Fruit fly (Drosophila melanogaster) whole organism, embryonic: ENCODE measurements around the gene CG10862.

Source experiments
- Ada2b ChIP-seq: fragments of 200-800 bp; sonication (Bioruptor generic); IDR thresholded peaks from 2 replicates; pipeline ENCODE4 v1.3.6; 2022; ENCODE audit warnings: missing biosample characterization, missing genetic modification characterization
- Atf3 ChIP-seq: fragments of 200-800 bp; sonication (Bioruptor generic); optimal IDR thresholded peaks from 3 replicates; lab custom pipeline; 2016; ENCODE audit warnings: missing biosample characterization, missing genetic modification characterization
- CG10147 ChIP-seq: fragments of 200-800 bp; sonication (Bioruptor generic); optimal IDR thresholded peaks from 2 replicates; lab custom pipeline; 2019; ENCODE audit warnings: missing biosample characterization, mild to moderate bottlenecking, missing genetic modification characterization, moderate library complexity
- CG10431 ChIP-seq: fragments of 200-800 bp; sonication (Bioruptor generic); optimal IDR thresholded peaks from 3 replicates; lab custom pipeline; 2018; ENCODE audit warnings: missing biosample characterization, mild to moderate bottlenecking, missing genetic modification characterization
- CG11504 ChIP-seq: fragments of 200-800 bp; sonication (Bioruptor generic); optimal IDR thresholded peaks from 3 replicates; lab custom pipeline; 2019; ENCODE audit warnings: missing biosample characterization, mild to moderate bottlenecking, missing genetic modification characterization, moderate library complexity
- CG11696 ChIP-seq: fragments of 200-800 bp; sonication (Bioruptor generic); IDR thresholded peaks from 2 replicates; pipeline ENCODE4 v1.3.6; 2022; ENCODE audit warnings: missing biosample characterization, missing genetic modification characterization
- CG12071 ChIP-seq: fragments of 200-800 bp; sonication (Bioruptor generic); optimal IDR thresholded peaks from 3 replicates; lab custom pipeline; 2018; ENCODE audit warnings: missing biosample characterization, mild to moderate bottlenecking, missing genetic modification characterization
- CG12219 ChIP-seq: fragments of 200-800 bp; sonication (Bioruptor generic); optimal IDR thresholded peaks from 3 replicates; lab custom pipeline; 2018; ENCODE audit warnings: missing biosample characterization, mild to moderate bottlenecking, missing genetic modification characterization
- CG12769 ChIP-seq: fragments of 200-800 bp; sonication (Bioruptor generic); optimal IDR thresholded peaks from 2 replicates; lab custom pipeline; 2019; ENCODE audit warnings: missing biosample characterization, mild to moderate bottlenecking, missing genetic modification characterization, moderate library complexity
- CG13287 ChIP-seq: fragments of 200-800 bp; sonication (Bioruptor generic); IDR thresholded peaks from 2 replicates; pipeline ENCODE4 v1.3.6; 2022; ENCODE audit warnings: missing biosample characterization, missing genetic modification characterization; ENCODE audit not compliant: partially characterized antibody
- CG13624 ChIP-seq: fragments of 200-800 bp; sonication (Bioruptor generic); optimal IDR thresholded peaks from 2 replicates; lab custom pipeline; 2016; ENCODE audit warnings: missing biosample characterization, missing genetic modification characterization
- CG15073 ChIP-seq: fragments of 200-800 bp; sonication (Bioruptor generic); optimal IDR thresholded peaks from 2 replicates; lab custom pipeline; 2016; ENCODE audit warnings: missing biosample characterization, missing genetic modification characterization
- CG17612 ChIP-seq: fragments of 200-800 bp; sonication (Bioruptor generic); IDR thresholded peaks from 2 replicates; pipeline ENCODE4 v1.3.6; 2022; ENCODE audit warnings: missing biosample characterization, missing genetic modification characterization
- CG2202 ChIP-seq: fragments of 200-800 bp; sonication (Bioruptor generic); optimal IDR thresholded peaks from 2 replicates; lab custom pipeline; 2018; ENCODE audit warnings: missing biosample characterization, mild to moderate bottlenecking, missing genetic modification characterization
- CG3163 ChIP-seq: fragments of 200-800 bp; sonication (Bioruptor generic); optimal IDR thresholded peaks from 3 replicates; lab custom pipeline; 2016; ENCODE audit warnings: missing biosample characterization, missing genetic modification characterization
- CG3838 ChIP-seq: fragments of 200-800 bp; sonication (Bioruptor generic); optimal IDR thresholded peaks from 3 replicates; lab custom pipeline; 2016; ENCODE audit warnings: missing biosample characterization, missing genetic modification characterization
- CG4404 ChIP-seq: fragments of 200-800 bp; sonication (Bioruptor generic); IDR thresholded peaks from 2 replicates; pipeline ENCODE4 v1.3.6; 2022; ENCODE audit warnings: missing biosample characterization, missing genetic modification characterization
- CG4424 ChIP-seq: fragments of 200-800 bp; sonication (Bioruptor generic); optimal IDR thresholded peaks from 3 replicates; lab custom pipeline; 2016; ENCODE audit warnings: missing biosample characterization, missing genetic modification characterization
- CG4617 ChIP-seq: fragments of 200-800 bp; sonication (Bioruptor generic); optimal IDR thresholded peaks from 3 replicates; lab custom pipeline; 2016; ENCODE audit warnings: missing biosample characterization, missing genetic modification characterization, borderline replicate concordance
- CG7357 ChIP-seq: fragments of 200-800 bp; sonication (Bioruptor generic); IDR thresholded peaks from 3 replicates; pipeline ENCODE4 v1.3.6; 2022; ENCODE audit warnings: missing biosample characterization, missing genetic modification characterization
- CG7556 ChIP-seq: fragments of 200-800 bp; sonication (Bioruptor generic); optimal IDR thresholded peaks from 2 replicates; lab custom pipeline; 2017; ENCODE audit warnings: missing biosample characterization, mild to moderate bottlenecking, missing genetic modification characterization
- CG7839 ChIP-seq: fragments of 200-800 bp; sonication (Bioruptor generic); optimal IDR thresholded peaks from 3 replicates; lab custom pipeline; 2018; ENCODE audit warnings: missing biosample characterization, mild to moderate bottlenecking, missing genetic modification characterization, moderate library complexity
- CG7963 ChIP-seq: fragments of 200-800 bp; sonication (Bioruptor generic); IDR thresholded peaks from 3 replicates; pipeline ENCODE4 v1.3.6; 2022; ENCODE audit warnings: missing biosample characterization, missing genetic modification characterization; ENCODE audit not compliant: partially characterized antibody
- CG8765 ChIP-seq: fragments of 200-800 bp; sonication (Bioruptor generic); IDR thresholded peaks from 2 replicates; pipeline ENCODE4 v1.3.6; 2022; ENCODE audit warnings: missing biosample characterization, missing genetic modification characterization
- CG9727 ChIP-seq: fragments of 200-800 bp; sonication (Bioruptor generic); optimal IDR thresholded peaks from 3 replicates; lab custom pipeline; 2017; ENCODE audit warnings: missing biosample characterization, mild to moderate bottlenecking, missing genetic modification characterization
- CG9876 ChIP-seq: fragments of 200-800 bp; sonication (Bioruptor generic); optimal IDR thresholded peaks from 2 replicates; lab custom pipeline; 2016; ENCODE audit warnings: missing biosample characterization, missing genetic modification characterization
- CTCF ChIP-seq: fragments of 200-800 bp; sonication (Bioruptor generic); optimal IDR thresholded peaks from 2 replicates; lab custom pipeline; 2017; ENCODE audit warnings: missing biosample characterization, mild to moderate bottlenecking, missing genetic modification characterization, moderate library complexity
- CkIIα-i1 ChIP-seq: fragments of 200-800 bp; sonication (Bioruptor generic); IDR thresholded peaks from 2 replicates; pipeline ENCODE4 v1.3.6; 2022; ENCODE audit warnings: missing biosample characterization, missing genetic modification characterization
- Dfd ChIP-seq, 2 experiments: fragments of >200 bp; optimal IDR thresholded peaks; 2 replicates each; lab custom pipeline; 2017; ENCODE audit warnings: missing biosample characterization in 2 of 2, missing genetic modification characterization in 2 of 2
- Drgx ChIP-seq: fragments of 200-800 bp; sonication (Bioruptor generic); IDR thresholded peaks from 2 replicates; pipeline ENCODE4 v1.3.6; 2022; ENCODE audit warnings: missing biosample characterization, missing genetic modification characterization
- Elba2 ChIP-seq: fragments of 200-800 bp; sonication (Bioruptor generic); optimal IDR thresholded peaks from 3 replicates; lab custom pipeline; 2016; ENCODE audit warnings: missing biosample characterization, missing genetic modification characterization
- H15 ChIP-seq: fragments of 200-800 bp; sonication (Bioruptor generic); IDR thresholded peaks from 3 replicates; pipeline ENCODE4 v1.3.6; 2022; ENCODE audit warnings: missing biosample characterization, missing genetic modification characterization
- Mes4 ChIP-seq: fragments of 200-800 bp; sonication (Bioruptor generic); optimal IDR thresholded peaks from 2 replicates; lab custom pipeline; 2016; ENCODE audit warnings: missing biosample characterization, missing genetic modification characterization
- Oli ChIP-seq: fragments of 200-800 bp; sonication (Bioruptor generic); optimal IDR thresholded peaks from 2 replicates; lab custom pipeline; 2018; ENCODE audit warnings: missing biosample characterization, mild to moderate bottlenecking, missing genetic modification characterization, moderate library complexity
- Sry-β ChIP-seq: fragments of 200-800 bp; sonication (Bioruptor generic); optimal IDR thresholded peaks from 2 replicates; lab custom pipeline; 2018; ENCODE audit warnings: missing biosample characterization, mild to moderate bottlenecking, missing genetic modification characterization, moderate library complexity
- Trl ChIP-seq, 3 experiments: fragments of >200 bp in 2 of 3; fragments of 200-800 bp in 1 of 3; sonication (Bioruptor generic) in 1 of 3; optimal IDR thresholded peaks; 2 replicates in 1 of 3; 3 replicates in 2 of 3; lab custom pipeline; 2016 to 2017; ENCODE audit warnings: missing biosample characterization in 1 of 3, missing genetic modification characterization in 1 of 3
- Vsx1 ChIP-seq: fragments of 200-800 bp; sonication (Bioruptor generic); optimal IDR thresholded peaks from 2 replicates; lab custom pipeline; 2017; ENCODE audit warnings: missing biosample characterization, mild to moderate bottlenecking, missing genetic modification characterization, missing genetic modification reagents
- Xbp1 ChIP-seq: fragments of 200-800 bp; sonication (Bioruptor generic); optimal IDR thresholded peaks from 3 replicates; lab custom pipeline; 2016; ENCODE audit warnings: missing biosample characterization, mild to moderate bottlenecking, missing genetic modification characterization
- YL-1 ChIP-seq: fragments of 200-800 bp; sonication (Bioruptor generic); optimal IDR thresholded peaks from 3 replicates; lab custom pipeline; 2017; ENCODE audit warnings: missing biosample characterization, mild to moderate bottlenecking, missing genetic modification characterization
- abd-A ChIP-seq: fragments of 200-800 bp; sonication (Bioruptor generic); optimal IDR thresholded peaks from 3 replicates; lab custom pipeline; 2019; ENCODE audit warnings: missing biosample characterization, mild to moderate bottlenecking, missing genetic modification characterization, moderate library complexity
- bcd ChIP-seq: fragments of 200-800 bp; sonication (Bioruptor generic); optimal IDR thresholded peaks from 2 replicates; lab custom pipeline; 2017; ENCODE audit warnings: missing biosample characterization, mild to moderate bottlenecking, missing genetic modification characterization
- cg ChIP-seq: fragments of 200-800 bp; sonication (Bioruptor generic); optimal IDR thresholded peaks from 3 replicates; lab custom pipeline; 2019; ENCODE audit warnings: missing biosample characterization, mild to moderate bottlenecking, missing genetic modification characterization, moderate library complexity
- chn ChIP-seq: fragments of 200-800 bp; sonication (Bioruptor generic); optimal IDR thresholded peaks from 2 replicates; lab custom pipeline; 2016; ENCODE audit warnings: missing biosample characterization, missing genetic modification characterization
- fd3F ChIP-seq: fragments of 200-800 bp; sonication (Bioruptor generic); optimal IDR thresholded peaks from 2 replicates; lab custom pipeline; 2018; ENCODE audit warnings: missing biosample characterization, mild to moderate bottlenecking, missing genetic modification characterization, moderate library complexity
- grau ChIP-seq: fragments of 200-800 bp; optimal IDR thresholded peaks from 3 replicates; lab custom pipeline; 2019; ENCODE audit warnings: missing biosample characterization, mild to moderate bottlenecking, missing genetic modification characterization, moderate library complexity
- nmo ChIP-seq: fragments of 200-800 bp; sonication (Bioruptor generic); optimal IDR thresholded peaks from 2 replicates; lab custom pipeline; 2018; ENCODE audit warnings: missing biosample characterization, mild to moderate bottlenecking, missing genetic modification characterization, moderate library complexity
- tap ChIP-seq: fragments of 200-800 bp; optimal IDR thresholded peaks from 3 replicates; lab custom pipeline; 2019; ENCODE audit warnings: missing biosample characterization, mild to moderate bottlenecking, missing genetic modification characterization, moderate library complexity
- zen2 ChIP-seq: fragments of 200-800 bp; sonication (Bioruptor generic); IDR thresholded peaks from 3 replicates; pipeline ENCODE4 v1.3.6; 2022; ENCODE audit warnings: missing biosample characterization, missing genetic modification characterization; ENCODE audit not compliant: partially characterized antibody

The CG10862 gene

dm6 chr3L:3665288-3666210 is 11.0 kb upstream of the CG10862 start (continued):
- TF ChIP-seq Atf3 (GFP tag; lab: Kevin White, UChicago) (peak; percentile 34), cg (GFP tag; lab: Kevin White, UChicago) (no peak), CG15073 (GFP tag; lab: Kevin White, UChicago) (no peak), tap (tag; lab: Kevin White, UChicago) (no peak), CG9727 (GFP tag; lab: Kevin White, UChicago) (peak; percentile 62), CG3163 (GFP tag; lab: Kevin White, UChicago) (peak; percentile 24), Oli (tag; lab: Kevin White, UChicago) (peak; percentile 62), CG10147 (GFP tag; lab: Kevin White, UChicago) (no peak), CG4424 (GFP tag; lab: Kevin White, UChicago) (no peak), CG7963 (GFP tag; lab: Robert Waterston, UW) (no peak), chn (GFP tag; lab: Kevin White, UChicago) (peak; percentile 38), Sry-β (GFP tag; lab: Kevin White, UChicago) (no peak), CG8765 (GFP tag; lab: Robert Waterston, UW) (no peak), CG12071 (GFP tag; lab: Kevin White, UChicago) (no peak), grau (tag; lab: Kevin White, UChicago) (peak; percentile 70), bcd (GFP tag; lab: Kevin White, UChicago) (peak; percentile 7), CG13624 (GFP tag; lab: Kevin White, UChicago) (peak; percentile 68), CG17612 (GFP tag; lab: Robert Waterston, UW) (0 out of 2 replicates have a peak, but pooled peaks have one; percentile 19), CG2202 (tag; lab: Kevin White, UChicago) (peak; percentile 52), CG12769 (tag; lab: Kevin White, UChicago) (peak; percentile 53), CG4404 (GFP tag; lab: Robert Waterston, UW) (no peak), nmo (peak; percentile 67), Elba2 (GFP tag; lab: Kevin White, UChicago) (no peak), CG7357 (GFP tag; lab: Robert Waterston, UW) (no peak), Mes4 (GFP tag; lab: Kevin White, UChicago) (peak; percentile 20), Vsx1 (GFP tag; lab: Kevin White, UChicago) (peak; percentile 60), CG3838 (no peak), CG7556 (peak; percentile 34), CkIIα-i1 (GFP tag; lab: Robert Waterston, UW) (no peak), zen2 (GFP tag; lab: Robert Waterston, UW) (no peak), Xbp1 (GFP tag; lab: Kevin White, UChicago) (peak; percentile 54), CG11504 (tag; lab: Kevin White, UChicago) (no peak), H15 (GFP tag; lab: Robert Waterston, UW) (no peak), abd-A (tag; lab: Kevin White, UChicago) (peak; percentile 64), CG9876 (peak; percentile 9), CG13287 (no peak), CG4617 (GFP tag; lab: Kevin White, UChicago) (no peak), CTCF (no peak), Drgx (GFP tag; lab: Robert Waterston, UW) (no peak), CG11696 (no peak), CG12219 (GFP tag; lab: Kevin White, UChicago) (peak; percentile 54), Dfd (GFP tag; optimal IDR thresholded peaks at IDR 0.05; lab: Kevin White, UChicago) (no peak), fd3F (GFP tag; lab: Kevin White, UChicago) (peak; percentile 25), Trl (optimal IDR thresholded peaks at IDR 0.05; lab: Kevin White, UChicago) (no peak), Trl (GFP tag; optimal IDR thresholded peaks at IDR 0.05; lab: Kevin White, UChicago) (peak; percentile 7), CG10431 (GFP tag; lab: Kevin White, UChicago) (peak; percentile 3), YL-1 (GFP tag; lab: Kevin White, UChicago) (no peak), Ada2b (peak; percentile 17; the same call in 1 of the 2 replicates), CG7839 (tag; lab: Kevin White, UChicago) (peak; percentile 10)
